Fruit fly (Drosophila melanogaster): ENCODE results near the gene GluRIIC.

The GluRIIC gene

DNA sequence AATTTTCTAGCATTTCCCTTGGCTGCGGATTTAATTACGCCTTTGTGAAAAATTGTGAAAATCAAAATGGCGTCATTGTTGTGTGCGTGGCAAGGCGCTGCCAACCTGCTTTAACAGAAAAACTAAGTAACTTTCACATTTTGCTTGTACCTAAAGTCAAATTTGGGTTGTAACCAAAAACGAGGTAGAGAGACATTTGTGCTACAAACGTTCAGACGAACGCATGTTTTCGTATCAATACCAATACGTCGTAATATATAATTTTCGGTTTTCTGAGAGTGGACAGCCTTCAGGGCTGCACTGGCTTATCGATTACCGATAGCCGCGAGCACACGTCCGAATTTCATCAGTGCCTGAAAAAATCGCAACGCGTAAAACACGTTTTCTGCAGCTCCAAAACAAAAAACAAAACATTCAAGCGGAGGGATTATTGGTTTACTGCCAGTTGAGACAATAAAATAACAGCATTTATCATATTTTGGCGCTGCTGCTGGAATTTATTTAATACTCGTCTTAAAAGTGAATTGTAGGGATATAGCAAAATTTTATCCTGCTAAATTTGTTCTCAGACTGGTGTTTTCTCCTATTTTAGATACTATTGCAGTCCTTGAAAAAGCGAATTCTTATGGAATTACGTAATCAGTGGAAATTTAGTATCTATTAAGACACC, 43.0 kb upstream of the GluRIIC start (continued):
- TF ChIP-seq Blimp-1 (GFP tag; optimal IDR thresholded peaks at IDR 0.05) (peak; percentile 61), Abd-B (GFP tag; optimal IDR thresholded peaks at IDR 0.05) (peak; percentile 51), repo (GFP tag; optimal IDR thresholded peaks at IDR 0.05) (peak; percentile 78), CG14050 (GFP tag; IDR thresholded peaks at IDR 0.05) (peak; percentile 24; the same call in 2 of the 3 replicates), Aef1 (GFP tag; IDR thresholded peaks at IDR 0.05) (peak; percentile 58), CG14860 (GFP tag; IDR thresholded peaks at IDR 0.05; ENCODE audit: partially characterized antibody) (no peak), chinmo (GFP tag; IDR thresholded peaks at IDR 0.05; ENCODE audit: partially characterized antibody) (0 out of 4 replicates have a peak, but pooled peaks have one; percentile 60), CG3847 (GFP tag; IDR thresholded peaks at IDR 0.05) (peak; percentile 79), CG17829 (tag; optimal IDR thresholded peaks at IDR 0.05) (peak; percentile 56), Rfx (GFP tag; IDR thresholded peaks at IDR 0.05) (peak; percentile 76), twi (tag; optimal IDR thresholded peaks at IDR 0.05) (no peak), CG5245 (GFP tag; optimal IDR thresholded peaks at IDR 0.05) (peak; percentile 7), seq (GFP tag; IDR thresholded peaks at IDR 0.05) (peak; percentile 47; the same call in 1 of the 2 replicates), lab (GFP tag; optimal IDR thresholded peaks at IDR 0.05) (peak; percentile 71), NK7.1 (GFP tag; optimal IDR thresholded peaks at IDR 0.05) (peak; percentile 50), insv (GFP tag; optimal IDR thresholded peaks at IDR 0.05) (no peak), CG9437 (GFP tag; optimal IDR thresholded peaks at IDR 0.05) (peak; percentile 75), ase (GFP tag; IDR thresholded peaks at IDR 0.05) (no peak), gcm (GFP tag; optimal IDR thresholded peaks at IDR 0.05) (no peak), CG7928 (GFP tag; optimal IDR thresholded peaks at IDR 0.05) (peak; percentile 95), CG2202 (tag; optimal IDR thresholded peaks at IDR 0.05) (peak; percentile 5), hth (optimal IDR thresholded peaks at IDR 0.05) (no peak), CG14710 (tag; optimal IDR thresholded peaks at IDR 0.05) (peak; percentile 39), ATbp (GFP tag; optimal IDR thresholded peaks at IDR 0.05) (peak; percentile 41), hb (GFP tag; IDR thresholded peaks at IDR 0.05; ENCODE audit: partially characterized antibody) (no peak), jigr1 (GFP tag; IDR thresholded peaks at IDR 0.05) (no peak), fu2 (GFP tag; optimal IDR thresholded peaks at IDR 0.05) (peak; percentile 64), Sox102F (GFP tag; optimal IDR thresholded peaks at IDR 0.05) (peak; percentile 59), CG15601 (tag; optimal IDR thresholded peaks at IDR 0.05) (peak; percentile 55), salm (tag; optimal IDR thresholded peaks at IDR 0.05) (peak; percentile 12), CG6683 (GFP tag; optimal IDR thresholded peaks at IDR 0.05) (no peak), Ada2b (GFP tag; IDR thresholded peaks at IDR 0.05) (peak; percentile 34; the same call in 1 of the 2 replicates), CG10462 (GFP tag; optimal IDR thresholded peaks at IDR 0.05) (peak; percentile 31), CG17912 (GFP tag; optimal IDR thresholded peaks at IDR 0.05) (peak; percentile 18), dpn (GFP tag; optimal IDR thresholded peaks at IDR 0.05) (peak; percentile 75 to 82), tio (GFP tag; optimal IDR thresholded peaks at IDR 0.05) (no peak), CG10147 (GFP tag; optimal IDR thresholded peaks at IDR 0.05) (no peak), CG13775 (GFP tag; optimal IDR thresholded peaks at IDR 0.05) (peak; percentile 69), h (optimal IDR thresholded peaks at IDR 0.05) (no peak), CG33557 (GFP tag; optimal IDR thresholded peaks at IDR 0.05) (no peak), Deaf1 (tag; optimal IDR thresholded peaks at IDR 0.05) (peak; percentile 16), CG12942 (GFP tag; optimal IDR thresholded peaks at IDR 0.05) (peak; percentile 74), Hr3 (GFP tag; optimal IDR thresholded peaks at IDR 0.05) (peak; percentile 67), GATAe (GFP tag; conservative IDR thresholded peaks at IDR 0.05) (no peak), CG6254 (GFP tag; optimal IDR thresholded peaks at IDR 0.05) (no peak), cato (GFP tag; optimal IDR thresholded peaks at IDR 0.05; ENCODE audit: borderline replicate concordance) (peak; percentile 48), zen (tag; optimal IDR thresholded peaks at IDR 0.05) (peak; percentile 34), Dfd (GFP tag; optimal IDR thresholded peaks at IDR 0.05) (no peak), CG10979 (tag; optimal IDR thresholded peaks at IDR 0.05) (peak; percentile 48)
